Fruit fly (Drosophila melanogaster) whole organism, adult: ENCODE results near the gene CG15418.

Source experiments
- CG1620 ChIP-seq: fragments of 200-800 bp; sonication (Bioruptor generic); optimal IDR thresholded peaks from 2 replicates; lab custom pipeline; 2016; ENCODE audit warnings: missing biosample characterization, missing genetic modification characterization
- Crg-1 ChIP-seq: fragments of 200-800 bp; sonication (Bioruptor generic); optimal IDR thresholded peaks from 2 replicates; lab custom pipeline; 2016; ENCODE audit warnings: missing biosample characterization, missing genetic modification characterization

DNA sequence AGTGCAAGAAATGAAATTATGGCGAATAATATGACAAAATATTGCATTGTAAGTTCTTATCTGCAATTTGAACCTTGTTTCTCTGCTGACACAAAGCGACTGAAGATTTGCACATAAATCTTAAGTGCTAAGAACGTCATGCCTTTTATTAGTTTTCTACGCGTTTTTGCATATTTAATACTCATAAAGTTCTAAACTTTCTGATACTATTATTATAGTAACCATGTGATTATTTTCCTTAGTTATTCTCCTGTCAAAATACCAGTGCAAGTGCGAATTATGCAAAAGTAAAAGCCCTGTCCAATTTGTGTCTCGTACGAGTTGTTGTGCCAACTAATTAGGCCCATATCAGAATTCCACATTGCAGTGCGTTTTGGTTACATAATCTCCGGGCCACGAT is 49.0 kb upstream of the CG15418 start, which contains the start of gene Sfp24Bc:
- TF ChIP-seq CG1620 (GFP tag; lab: Kevin White, UChicago) (no peak), Crg-1 (no peak)
